Worm (Caenorhabditis elegans): ENCODE data around the gene T12A7.2.

The T12A7.2 gene

DNA sequence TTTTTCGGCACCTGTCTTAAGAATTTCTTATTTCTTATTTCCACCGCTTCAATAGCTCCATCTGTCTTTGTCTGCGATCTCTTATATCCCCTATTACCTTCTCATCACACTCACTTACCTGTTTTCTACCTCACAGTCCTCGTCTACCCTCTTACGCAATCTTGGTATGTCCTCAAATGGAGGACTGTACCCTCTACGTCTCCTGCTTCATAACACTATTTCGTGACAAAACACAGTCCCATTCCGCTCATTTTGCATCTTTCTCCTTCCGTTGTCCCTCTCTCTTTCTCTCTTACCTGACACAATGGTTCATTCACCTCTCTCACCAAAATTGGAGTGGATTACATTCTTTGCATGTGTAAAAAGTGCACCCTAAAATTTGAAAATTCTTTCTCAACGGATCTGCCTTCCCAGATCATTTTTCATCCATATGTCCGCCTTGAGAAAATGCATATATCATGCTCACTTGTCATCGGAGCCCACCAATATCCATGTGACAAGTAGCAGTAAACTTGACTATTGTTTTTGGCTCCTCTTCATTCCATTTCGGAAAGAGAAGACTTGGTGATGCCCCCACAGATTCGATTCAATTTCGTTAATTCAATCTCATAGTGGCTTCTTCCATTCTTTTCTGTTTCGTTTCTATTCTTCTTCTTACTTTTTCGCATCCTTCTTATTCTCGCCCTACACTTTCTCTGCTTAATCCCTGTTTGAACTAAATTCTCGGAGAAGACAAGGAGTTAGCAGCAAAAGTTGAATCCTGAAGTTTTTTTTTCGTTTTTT lies 43.6 kb downstream of the T12A7.2 start:
- TF ChIP-seq klf-2 (GFP tag; conservative IDR thresholded peaks at IDR 0.05) (no peak), tab-1 (GFP tag; IDR thresholded peaks at IDR 0.05) (no peak), ztf-29 (GFP tag; IDR thresholded peaks at IDR 0.05) (no peak), ztf-23 (GFP tag; IDR thresholded peaks at IDR 0.05) (no peak), T22C8.4 (GFP tag; IDR thresholded peaks at IDR 0.05) (no peak), ref-1 (GFP tag; conservative IDR thresholded peaks at IDR 0.05) (no peak), flt-1 (GFP tag; IDR thresholded peaks at IDR 0.05) (no peak), cog-1 (tag; optimal IDR thresholded peaks at IDR 0.05) (no peak), med-1 (GFP tag; optimal IDR thresholded peaks at IDR 0.05; ENCODE audit: insufficient read depth) (no peak)

- no peak for TF ChIP-seq flt-1 (GFP tag; IDR thresholded peaks at IDR 0.05)
- TF ChIP-seq klf-2 (GFP tag; conservative IDR thresholded peaks at IDR 0.05), result no peak
- no peak for TF ChIP-seq cog-1 (tag; optimal IDR thresholded peaks at IDR 0.05)
- no peak for TF ChIP-seq T22C8.4 (GFP tag; IDR thresholded peaks at IDR 0.05)
- no peak for TF ChIP-seq ztf-23 (GFP tag; IDR thresholded peaks at IDR 0.05)
- no peak for TF ChIP-seq med-1 (GFP tag; optimal IDR thresholded peaks at IDR 0.05; ENCODE audit: insufficient read depth)
- TF ChIP-seq ztf-29 (GFP tag; IDR thresholded peaks at IDR 0.05), result no peak
Measured at ce11 chrIV:11716414-11716813, 44.5 kb downstream of the T12A7.2 start.

DNA sequence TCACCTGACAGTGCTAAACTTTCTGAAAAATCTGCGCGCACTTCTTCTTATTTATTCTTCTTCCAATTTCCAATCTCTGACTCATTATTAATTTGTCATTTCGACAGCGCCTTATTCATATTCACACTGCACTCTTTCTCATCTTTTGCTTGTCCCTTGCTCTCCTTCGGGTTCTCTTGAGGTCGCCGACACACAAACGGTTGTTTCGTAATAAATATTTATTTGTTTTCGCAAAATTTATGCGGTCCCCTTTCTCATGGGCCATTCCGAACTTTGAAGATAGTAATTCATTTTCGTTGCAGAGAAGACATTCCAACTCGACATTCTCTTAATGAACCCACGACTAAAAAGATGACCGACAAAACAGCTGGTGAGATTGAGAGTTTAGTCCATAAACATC lies 46.2 kb downstream of the T12A7.2 start, which contains the start of gene magi-1:
TSS of gene magi-1 (plus strand) at position 301 of the 400 bp plus-strand sequence.
- TF ChIP-seq ref-1 (GFP tag; conservative IDR thresholded peaks at IDR 0.05) (no peak), ztf-23 (GFP tag; IDR thresholded peaks at IDR 0.05) (no peak), ztf-29 (GFP tag; IDR thresholded peaks at IDR 0.05) (no peak), T22C8.4 (GFP tag; IDR thresholded peaks at IDR 0.05) (no peak), med-1 (GFP tag; optimal IDR thresholded peaks at IDR 0.05; ENCODE audit: insufficient read depth) (no peak), flt-1 (GFP tag; IDR thresholded peaks at IDR 0.05) (no peak), cog-1 (tag; optimal IDR thresholded peaks at IDR 0.05) (no peak), klf-2 (GFP tag; conservative IDR thresholded peaks at IDR 0.05) (no peak), tab-1 (GFP tag; IDR thresholded peaks at IDR 0.05) (no peak)

ce11 chrIV:11713289-11713688 lies 47.6 kb downstream of the T12A7.2 start:
- no peak for TF ChIP-seq tab-1 (GFP tag; IDR thresholded peaks at IDR 0.05)
- no peak for TF ChIP-seq ztf-23 (GFP tag; IDR thresholded peaks at IDR 0.05)
- no peak for TF ChIP-seq ref-1 (GFP tag; conservative IDR thresholded peaks at IDR 0.05)
- no peak for TF ChIP-seq med-1 (GFP tag; optimal IDR thresholded peaks at IDR 0.05; ENCODE audit: insufficient read depth)
- TF ChIP-seq flt-1 (GFP tag; IDR thresholded peaks at IDR 0.05), result no peak
- TF ChIP-seq cog-1 (tag; optimal IDR thresholded peaks at IDR 0.05), result no peak
- TF ChIP-seq klf-2 (GFP tag; conservative IDR thresholded peaks at IDR 0.05), result no peak
- TF ChIP-seq ztf-29 (GFP tag; IDR thresholded peaks at IDR 0.05), result no peak
- TF ChIP-seq T22C8.4 (GFP tag; IDR thresholded peaks at IDR 0.05), result no peak

DNA sequence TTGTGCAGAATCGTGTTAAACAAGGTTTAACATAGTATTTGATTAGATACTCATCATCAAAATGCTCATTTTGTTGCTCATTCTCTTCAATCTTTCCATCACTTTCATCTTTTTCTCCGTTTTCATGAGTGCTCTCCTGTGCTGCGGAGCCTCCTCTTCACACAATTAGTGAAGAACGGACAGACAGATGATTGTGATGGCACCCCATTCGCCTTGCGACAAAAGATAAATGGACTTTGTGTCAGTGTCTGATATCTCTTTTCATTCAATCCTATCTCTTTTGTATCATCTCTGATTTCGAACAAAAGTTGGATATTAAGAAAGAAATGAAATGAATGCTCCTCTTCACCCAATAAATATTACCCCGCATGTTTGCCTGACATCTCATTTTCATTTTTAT lies 50.6 kb downstream of the T12A7.2 start:
- TF ChIP-seq med-1 (GFP tag; optimal IDR thresholded peaks at IDR 0.05; ENCODE audit: insufficient read depth) (no peak), flt-1 (GFP tag; IDR thresholded peaks at IDR 0.05) (no peak), klf-2 (GFP tag; conservative IDR thresholded peaks at IDR 0.05) (no peak), T22C8.4 (GFP tag; IDR thresholded peaks at IDR 0.05) (no peak)

All from whole organism, midembryonic.